Worm (Caenorhabditis elegans) whole organism, midembryonic: ENCODE measurements around the gene D1086.8.

ENCODE experiments used
- med-1 ChIP-seq: sonication (generic microtip); optimal IDR thresholded peaks from 2 replicates; lab custom pipeline; 2017; ENCODE audit warnings: missing genetic modification characterization, mild to moderate bottlenecking, missing compliant biosample characterization, antibody characterized with exemption, missing genetic modification reagents; ENCODE audit not compliant: insufficient read depth
- ref-1 ChIP-seq: fragments of 200-800 bp; sonication (Bioruptor generic); conservative IDR thresholded peaks from 2 replicates; pipeline ENCODE4 v1.3.6; 2022; ENCODE audit warnings: missing genetic modification reagents, missing genetic modification characterization, missing compliant biosample characterization
- tab-1 ChIP-seq: fragments of 200-800 bp; sonication (Bioruptor generic); IDR thresholded peaks from 2 replicates; pipeline ENCODE4 v1.3.6; 2022; ENCODE audit warnings: missing genetic modification characterization, missing compliant biosample characterization
- ztf-23 ChIP-seq: fragments of 200-800 bp; sonication (Bioruptor generic); IDR thresholded peaks from 2 replicates; pipeline ENCODE4 v1.3.6; 2022; ENCODE audit warnings: missing genetic modification reagents, missing genetic modification characterization, missing compliant biosample characterization

- TF ChIP-seq tab-1 (GFP tag; lab: Robert Waterston, UW) (no peak), med-1 (no peak), ztf-23 (GFP tag; lab: Robert Waterston, UW) (no peak), ref-1 (GFP tag; lab: Robert Waterston, UW) (no peak)
Observed at ce11 chrV:14069899-14070298, 24.0 kb upstream of the D1086.8 start.
